Fruit fly (Drosophila melanogaster) whole organism, embryonic: ENCODE data around the gene wcy.
A peak's percentile ranks its signal among the peaks of the same experiment; 100 is the strongest.

ENCODE experiments used
- Adf1 ChIP-seq: fragments of 200-800 bp; sonication (Bioruptor generic); IDR thresholded peaks from 2 replicates; pipeline ENCODE4 v1.3.6; 2022; ENCODE audit warnings: missing biosample characterization, missing genetic modification characterization
- CG10147 ChIP-seq: fragments of 200-800 bp; sonication (Bioruptor generic); optimal IDR thresholded peaks from 2 replicates; lab custom pipeline; 2019; ENCODE audit warnings: missing biosample characterization, mild to moderate bottlenecking, missing genetic modification characterization, moderate library complexity
- CG10274 ChIP-seq: fragments of 200-800 bp; sonication (Bioruptor generic); optimal IDR thresholded peaks from 3 replicates; lab custom pipeline; 2017; ENCODE audit warnings: missing biosample characterization, mild to moderate bottlenecking, missing genetic modification characterization
- CG10321 ChIP-seq: fragments of 200-800 bp; sonication (Bioruptor generic); IDR thresholded peaks from 2 replicates; pipeline ENCODE4 v1.3.6; 2022; ENCODE audit warnings: missing biosample characterization, missing genetic modification characterization
- CG13424 ChIP-seq: fragments of 200-800 bp; sonication (Bioruptor generic); optimal IDR thresholded peaks from 2 replicates; lab custom pipeline; 2019; ENCODE audit warnings: missing biosample characterization, mild to moderate bottlenecking, missing genetic modification characterization, moderate library complexity
- CG14014 ChIP-seq: fragments of 200-800 bp; sonication (Bioruptor generic); IDR thresholded peaks from 2 replicates; pipeline ENCODE4 v1.3.6; 2022; ENCODE audit warnings: missing biosample characterization, missing genetic modification characterization
- CG15269 ChIP-seq: fragments of 200-800 bp; sonication (Bioruptor generic); optimal IDR thresholded peaks from 2 replicates; lab custom pipeline; 2018; ENCODE audit warnings: missing biosample characterization, mild to moderate bottlenecking, missing genetic modification characterization, moderate library complexity
- CG17186 ChIP-seq: fragments of 200-800 bp; sonication (Bioruptor generic); optimal IDR thresholded peaks from 3 replicates; lab custom pipeline; 2017; ENCODE audit warnings: missing biosample characterization, missing genetic modification reagents, missing genetic modification characterization
- CG17385 ChIP-seq: fragments of 200-800 bp; sonication (Bioruptor generic); optimal IDR thresholded peaks from 3 replicates; lab custom pipeline; 2018; ENCODE audit warnings: missing biosample characterization, mild to moderate bottlenecking, missing genetic modification characterization
- CG1832 ChIP-seq: fragments of 200-800 bp; sonication (Bioruptor generic); optimal IDR thresholded peaks from 2 replicates; lab custom pipeline; 2017; ENCODE audit warnings: missing biosample characterization, mild to moderate bottlenecking, missing genetic modification characterization, inconsistent platforms
- CG32532 ChIP-seq: fragments of 200-800 bp; sonication (Bioruptor generic); IDR thresholded peaks from 2 replicates; pipeline ENCODE4 v1.3.6; 2022; ENCODE audit warnings: missing biosample characterization, missing genetic modification characterization
- CG32772 ChIP-seq: fragments of 200-800 bp; sonication (Bioruptor generic); IDR thresholded peaks from 2 replicates; pipeline ENCODE4 v1.3.6; 2022; ENCODE audit warnings: missing biosample characterization, missing genetic modification characterization
- CG7963 ChIP-seq: fragments of 200-800 bp; sonication (Bioruptor generic); IDR thresholded peaks from 3 replicates; pipeline ENCODE4 v1.3.6; 2022; ENCODE audit warnings: missing biosample characterization, missing genetic modification characterization; ENCODE audit not compliant: partially characterized antibody
- CG8388 ChIP-seq: fragments of 200-800 bp; sonication (Bioruptor generic); optimal IDR thresholded peaks from 2 replicates; lab custom pipeline; 2019; ENCODE audit warnings: missing biosample characterization, mild to moderate bottlenecking, missing genetic modification characterization, moderate library complexity
- CG9727 ChIP-seq: fragments of 200-800 bp; sonication (Bioruptor generic); optimal IDR thresholded peaks from 3 replicates; lab custom pipeline; 2017; ENCODE audit warnings: missing biosample characterization, mild to moderate bottlenecking, missing genetic modification characterization
- D19A ChIP-seq: fragments of 200-800 bp; optimal IDR thresholded peaks from 3 replicates; lab custom pipeline; 2019; ENCODE audit warnings: missing biosample characterization, mild to moderate bottlenecking, missing genetic modification characterization, moderate library complexity
- Dfd ChIP-seq, 2 experiments: fragments of >200 bp; optimal IDR thresholded peaks; 2 replicates each; lab custom pipeline; 2017; ENCODE audit warnings: missing biosample characterization in 2 of 2, missing genetic modification characterization in 2 of 2
- Ets65A ChIP-seq: fragments of 200-800 bp; sonication (Bioruptor generic); peaks from one replicate; lab custom pipeline; 2016; ENCODE audit warnings: missing biosample characterization, missing genetic modification characterization
- HLH4C ChIP-seq: fragments of 200-800 bp; sonication (Bioruptor generic); IDR thresholded peaks from 3 replicates; pipeline ENCODE4 v1.3.6; 2022; ENCODE audit warnings: missing biosample characterization, missing genetic modification characterization; ENCODE audit not compliant: partially characterized antibody
- Hmr ChIP-seq: fragments of 200-800 bp; sonication (Bioruptor generic); optimal IDR thresholded peaks from 3 replicates; lab custom pipeline; 2017; ENCODE audit warnings: mild to moderate bottlenecking, missing biosample characterization, missing genetic modification reagents, missing genetic modification characterization
- Lhr ChIP-seq: fragments of 200-800 bp; sonication (Bioruptor generic); optimal IDR thresholded peaks from 3 replicates; lab custom pipeline; 2017; ENCODE audit warnings: mild to moderate bottlenecking, missing biosample characterization, missing genetic modification reagents, missing genetic modification characterization
- Med ChIP-seq: fragments of 200-800 bp; sonication (Bioruptor generic); peaks from one replicate; lab custom pipeline; 2016; ENCODE audit warnings: missing biosample characterization, missing genetic modification characterization, mild to moderate bottlenecking, inconsistent platforms, moderate library complexity
- Nf-YC ChIP-seq: fragments of 200-800 bp; optimal IDR thresholded peaks from 3 replicates; lab custom pipeline; 2019; ENCODE audit warnings: missing biosample characterization, mild to moderate bottlenecking, missing genetic modification characterization, moderate library complexity
- Sox100B ChIP-seq: fragments of 200-800 bp; sonication (Bioruptor generic); optimal IDR thresholded peaks from 3 replicates; lab custom pipeline; 2018; ENCODE audit warnings: missing biosample characterization, mild to moderate bottlenecking, missing genetic modification characterization
- Stat92E ChIP-seq, 3 experiments: fragments of >200 bp in 2 of 3; fragments of 200-800 bp in 1 of 3; sonication (Bioruptor generic) in 1 of 3; optimal IDR thresholded peaks; 2 replicates each; lab custom pipeline; 2017 to 2019; ENCODE audit warnings: missing biosample characterization in 3 of 3, missing genetic modification characterization in 3 of 3, mild to moderate bottlenecking in 1 of 3, moderate library complexity in 1 of 3
- Trl ChIP-seq, 3 experiments: fragments of >200 bp in 2 of 3; fragments of 200-800 bp in 1 of 3; sonication (Bioruptor generic) in 1 of 3; optimal IDR thresholded peaks; 2 replicates in 1 of 3; 3 replicates in 2 of 3; lab custom pipeline; 2016 to 2017; ENCODE audit warnings: missing biosample characterization in 1 of 3, missing genetic modification characterization in 1 of 3
- amos ChIP-seq: fragments of 200-800 bp; sonication (Bioruptor generic); IDR thresholded peaks from 2 replicates; pipeline ENCODE4 v1.3.6; 2022; ENCODE audit warnings: missing biosample characterization, missing genetic modification characterization; ENCODE audit not compliant: partially characterized antibody
- ato ChIP-seq: fragments of 200-800 bp; sonication (Bioruptor generic); IDR thresholded peaks from 2 replicates; pipeline ENCODE4 v1.3.6; 2022; ENCODE audit warnings: missing biosample characterization, missing genetic modification characterization; ENCODE audit not compliant: partially characterized antibody
- crol ChIP-seq: fragments of 200-800 bp; sonication (Bioruptor generic); IDR thresholded peaks from 2 replicates; pipeline ENCODE4 v1.3.6; 2022; ENCODE audit warnings: missing biosample characterization, missing genetic modification characterization
- dm ChIP-seq: fragments of 200-800 bp; sonication (Bioruptor generic); optimal IDR thresholded peaks from 3 replicates; lab custom pipeline; 2016; ENCODE audit warnings: missing biosample characterization, missing genetic modification characterization
- otp ChIP-seq: fragments of 200-800 bp; sonication (Bioruptor generic); IDR thresholded peaks from 3 replicates; pipeline ENCODE4, ENCODE4 v1.3.6; 2022; ENCODE audit warnings: missing biosample characterization, missing genetic modification characterization
- phol ChIP-seq: fragments of 200-800 bp; sonication (Bioruptor generic); optimal IDR thresholded peaks from 3 replicates; lab custom pipeline; 2018; ENCODE audit warnings: missing biosample characterization, mild to moderate bottlenecking, missing genetic modification characterization, moderate library complexity
- sqz ChIP-seq: fragments of 200-800 bp; sonication (Bioruptor generic); optimal IDR thresholded peaks from 3 replicates; lab custom pipeline; 2018; ENCODE audit warnings: missing biosample characterization, mild to moderate bottlenecking, missing genetic modification characterization
- zen2 ChIP-seq: fragments of 200-800 bp; sonication (Bioruptor generic); IDR thresholded peaks from 3 replicates; pipeline ENCODE4 v1.3.6; 2022; ENCODE audit warnings: missing biosample characterization, missing genetic modification characterization; ENCODE audit not compliant: partially characterized antibody

Gene wcy

dm6 chrX:17078139-17078977 lies 661 bp upstream of the wcy start, which contains the start of gene CG4949 (continued):
- TF ChIP-seq CG14014 (GFP tag; lab: Robert Waterston, UW) (peak; percentile 5; the same call in 1 of the 2 replicates), CG13424 (tag; lab: Kevin White, UChicago) (peak; percentile 14), HLH4C (peak; percentile 92), Sox100B (GFP tag; lab: Kevin White, UChicago) (peak; percentile 41), CG8388 (GFP tag; lab: Kevin White, UChicago) (peak; percentile 11), CG32532 (GFP tag; lab: Robert Waterston, UW) (peak; percentile 26; the same call in 1 of the 2 replicates), otp (GFP tag; lab: Robert Waterston, UW) (no peak), amos (GFP tag; lab: Robert Waterston, UW) (peak; percentile 88), Ets65A (GFP tag; lab: Kevin White, UChicago) (peak; percentile 20), Hmr (GFP tag; lab: Kevin White, UChicago) (peak; percentile 4), CG9727 (GFP tag; lab: Kevin White, UChicago) (peak; percentile 43), CG10274 (no peak), D19A (tag; lab: Kevin White, UChicago) (peak; percentile 13), ato (GFP tag; lab: Robert Waterston, UW) (peak; percentile 87), Nf-YC (tag; lab: Kevin White, UChicago) (peak; percentile 8), CG10147 (GFP tag; lab: Kevin White, UChicago) (peak; percentile 16), zen2 (GFP tag; lab: Robert Waterston, UW) (peak; percentile 87), CG7963 (GFP tag; lab: Robert Waterston, UW) (peak; percentile 93), CG32772 (GFP tag; lab: Robert Waterston, UW) (0 out of 2 replicates have a peak, but pooled peaks have one; percentile 16), Lhr (no peak)

dm6 chrX:17076449-17077289 lies 1.0 kb downstream of the wcy start:
- TF ChIP-seq Dfd (GFP tag; optimal IDR thresholded peaks at IDR 0.05; lab: Kevin White, UChicago) (peak in 1 of 2 experiments; percentile 61), Med (peak; percentile 68), Stat92E (GFP tag; optimal IDR thresholded peaks at IDR 0.05; lab: Kevin White, UChicago) (peak in 1 of 3 experiments; percentile 50), phol (no peak), CG17385 (peak; percentile 96), CG10321 (peak; percentile 63; the same call in 1 of the 2 replicates), crol (peak; percentile 54), dm (GFP tag; lab: Kevin White, UChicago) (no peak), CG15269 (tag; lab: Kevin White, UChicago) (no peak), CG17186 (no peak), CG1832 (GFP tag; lab: Kevin White, UChicago) (peak; percentile 1), Trl (optimal IDR thresholded peaks at IDR 0.05; lab: Kevin White, UChicago) (peak in 1 of 2 experiments; percentile 16), Trl (GFP tag; optimal IDR thresholded peaks at IDR 0.05; lab: Kevin White, UChicago) (no peak), sqz (peak; percentile 57), Adf1 (GFP tag; lab: Robert Waterston, UW) (peak; percentile 65)
